Worm (Caenorhabditis elegans) whole organism, late embryonic: ENCODE measurements around the gene F57G12.1.

Source experiments
- C08G9.2 ChIP-seq: sonication (generic microtip); optimal IDR thresholded peaks from 2 replicates; lab custom pipeline; 2016; ENCODE audit warnings: mild to moderate bottlenecking, missing genetic modification characterization, moderate library complexity, missing compliant biosample characterization
- C38D4.7 ChIP-seq: fragments of 200-800 bp; sonication (Bioruptor generic); optimal IDR thresholded peaks from 2 replicates; lab custom pipeline; 2018; ENCODE audit warnings: mild to moderate bottlenecking, missing genetic modification characterization, moderate library complexity, missing compliant biosample characterization
- F13H6.1 ChIP-seq: sonication (generic microtip); optimal IDR thresholded peaks from 2 replicates; lab custom pipeline; 2016; ENCODE audit warnings: missing genetic modification characterization, missing compliant biosample characterization
- K09A11.1 ChIP-seq: sonication (generic microtip); optimal IDR thresholded peaks from 2 replicates; lab custom pipeline; 2017; ENCODE audit warnings: antibody characterized with exemption, mild to moderate bottlenecking, missing genetic modification characterization, missing compliant biosample characterization; ENCODE audit not compliant: insufficient read depth
- T23F11.4 ChIP-seq: fragments of 200-800 bp; sonication (Bioruptor generic); optimal IDR thresholded peaks from 2 replicates; lab custom pipeline; 2018; ENCODE audit warnings: mild to moderate bottlenecking, missing genetic modification characterization, missing compliant biosample characterization
- Y22D7AL.16 ChIP-seq: sonication (generic microtip); optimal IDR thresholded peaks from 2 replicates; lab custom pipeline; 2016; ENCODE audit warnings: missing genetic modification characterization, missing compliant biosample characterization
- ahr-1 ChIP-seq: sonication (generic microtip); optimal IDR thresholded peaks from 2 replicates; lab custom pipeline; 2016; ENCODE audit warnings: missing genetic modification characterization, missing compliant biosample characterization
- ama-1 ChIP-seq: fragments of 150-350 bp; optimal IDR thresholded peaks from 2 replicates; lab custom pipeline; 2014
- ceh-14 ChIP-seq: sonication (generic microtip); optimal IDR thresholded peaks from 2 replicates; lab custom pipeline; 2016; ENCODE audit warnings: missing genotype, missing genetic modification characterization, missing compliant biosample characterization
- ceh-18 ChIP-seq: sonication (generic microtip); optimal IDR thresholded peaks from 2 replicates; lab custom pipeline; 2016; ENCODE audit warnings: missing genetic modification characterization, missing compliant biosample characterization
- ceh-2 ChIP-seq: sonication (generic microtip); optimal IDR thresholded peaks from 2 replicates; lab custom pipeline; 2016; ENCODE audit warnings: missing genotype, missing genetic modification characterization, missing compliant biosample characterization
- ceh-30 ChIP-seq: fragments of 150-350 bp; optimal IDR thresholded peaks from 2 replicates; lab custom pipeline; 2014; ENCODE audit warnings: missing biosample characterization, missing genetic modification characterization
- ceh-31 ChIP-seq: sonication (generic microtip); optimal IDR thresholded peaks from 2 replicates; lab custom pipeline; 2016; ENCODE audit warnings: missing genetic modification characterization, missing compliant biosample characterization
- ceh-34 ChIP-seq: sonication (generic microtip); optimal IDR thresholded peaks from 2 replicates; lab custom pipeline; 2016; ENCODE audit warnings: mild to moderate bottlenecking, missing genetic modification characterization, missing compliant biosample characterization
- ceh-45 ChIP-seq: fragments of 200-800 bp; sonication (Bioruptor generic); IDR thresholded peaks from 2 replicates; pipeline ENCODE4 v1.3.6; 2022; ENCODE audit warnings: missing genetic modification reagents, missing genetic modification characterization, missing compliant biosample characterization
- ceh-48 ChIP-seq: sonication (generic microtip); optimal IDR thresholded peaks from 2 replicates; lab custom pipeline; 2016; ENCODE audit warnings: missing genetic modification characterization, inconsistent platforms, missing compliant biosample characterization
- ceh-6 ChIP-seq: fragments of 200-800 bp; sonication (Bioruptor generic); optimal IDR thresholded peaks from 2 replicates; lab custom pipeline; 2018; ENCODE audit warnings: mild to moderate bottlenecking, missing genetic modification characterization, missing compliant biosample characterization
- ceh-9 ChIP-seq: sonication (generic microtip); optimal IDR thresholded peaks from 2 replicates; lab custom pipeline; 2016; ENCODE audit warnings: mild to moderate bottlenecking, missing genetic modification characterization, inconsistent platforms, missing compliant biosample characterization
- che-1 ChIP-seq: sonication (generic microtip); optimal IDR thresholded peaks from 2 replicates; lab custom pipeline; 2016; ENCODE audit warnings: mild to moderate bottlenecking, missing genetic modification characterization, missing compliant biosample characterization
- elt-2 ChIP-seq: sonication (generic microtip); optimal IDR thresholded peaks from 2 replicates; lab custom pipeline; 2016; ENCODE audit warnings: missing genetic modification reagents, missing genetic modification characterization, missing compliant biosample characterization
- elt-4 ChIP-seq: sonication (generic microtip); optimal IDR thresholded peaks from 2 replicates; lab custom pipeline; 2016; ENCODE audit warnings: missing genetic modification characterization, missing compliant biosample characterization
- eyg-1 ChIP-seq: sonication (generic microtip); optimal IDR thresholded peaks from 2 replicates; lab custom pipeline; 2016; ENCODE audit warnings: missing genotype, missing genetic modification characterization, missing compliant biosample characterization
- fax-1 ChIP-seq: sonication (generic microtip); optimal IDR thresholded peaks from 2 replicates; lab custom pipeline; 2016; ENCODE audit warnings: missing genotype, missing genetic modification characterization, missing compliant biosample characterization
- fkh-10 ChIP-seq: fragments of 150-350 bp; optimal IDR thresholded peaks from 2 replicates; lab custom pipeline; 2014; ENCODE audit warnings: missing biosample characterization, missing genetic modification reagents, missing genetic modification characterization
- fkh-6 ChIP-seq: sonication (generic microtip); optimal IDR thresholded peaks from 2 replicates; lab custom pipeline; 2016; ENCODE audit warnings: missing genetic modification characterization, missing compliant biosample characterization
- hlh-13 ChIP-seq: fragments of 200-800 bp; sonication (Bioruptor generic); optimal IDR thresholded peaks from 2 replicates; lab custom pipeline; 2018; ENCODE audit warnings: mild to moderate bottlenecking, missing genetic modification characterization, missing compliant biosample characterization
- hlh-15 ChIP-seq: sonication (generic microtip); optimal IDR thresholded peaks from 2 replicates; lab custom pipeline; 2016; ENCODE audit warnings: missing genetic modification characterization, missing compliant biosample characterization
- hlh-30 ChIP-seq: sonication (generic microtip); optimal IDR thresholded peaks from 2 replicates; lab custom pipeline; 2017; ENCODE audit warnings: antibody characterized with exemption, missing genetic modification characterization, missing compliant biosample characterization; ENCODE audit not compliant: insufficient read depth
- hlh-6 ChIP-seq: sonication (generic microtip); optimal IDR thresholded peaks from 2 replicates; lab custom pipeline; 2016; ENCODE audit warnings: missing genotype, missing genetic modification characterization, missing compliant biosample characterization
- hlh-8 ChIP-seq: sonication (generic microtip); optimal IDR thresholded peaks from 2 replicates; lab custom pipeline; 2016; ENCODE audit warnings: missing genotype, missing genetic modification characterization, missing compliant biosample characterization
- lim-6 ChIP-seq: sonication (generic microtip); optimal IDR thresholded peaks from 2 replicates; lab custom pipeline; 2016; ENCODE audit warnings: missing genetic modification characterization, missing compliant biosample characterization
- lin-11 ChIP-seq: fragments of 200-800 bp; sonication (Bioruptor generic); optimal IDR thresholded peaks from 2 replicates; lab custom pipeline; 2018; ENCODE audit warnings: mild to moderate bottlenecking, missing genetic modification characterization, missing compliant biosample characterization
- madf-2 ChIP-seq: sonication (generic microtip); optimal IDR thresholded peaks from 2 replicates; lab custom pipeline; 2017; ENCODE audit warnings: missing genetic modification characterization, missing compliant biosample characterization
- nfya-1 ChIP-seq: sonication (generic microtip); optimal IDR thresholded peaks from 2 replicates; lab custom pipeline; 2017; ENCODE audit warnings: missing genetic modification characterization, mild to moderate bottlenecking, missing compliant biosample characterization, antibody characterized with exemption, moderate library complexity
- nhr-11 ChIP-seq: fragments of 150-350 bp; optimal IDR thresholded peaks from 2 replicates; lab custom pipeline; 2014; ENCODE audit warnings: missing biosample characterization, missing genetic modification characterization
- npax-4 ChIP-seq: sonication (generic microtip); optimal IDR thresholded peaks from 2 replicates; lab custom pipeline; 2016; ENCODE audit warnings: missing genetic modification characterization, missing compliant biosample characterization
- odd-2 ChIP-seq: sonication (generic microtip); optimal IDR thresholded peaks from 2 replicates; lab custom pipeline; 2017; ENCODE audit warnings: antibody characterized with exemption, mild to moderate bottlenecking, missing genetic modification characterization, missing compliant biosample characterization
- pag-3 ChIP-seq: sonication (generic microtip); optimal IDR thresholded peaks from 2 replicates; lab custom pipeline; 2016; ENCODE audit warnings: missing compliant biosample characterization, missing genetic modification characterization, borderline replicate concordance
- pat-9 ChIP-seq: fragments of 200-800 bp; sonication (Bioruptor generic); optimal IDR thresholded peaks from 2 replicates; lab custom pipeline; 2018; ENCODE audit warnings: mild to moderate bottlenecking, missing genetic modification characterization, moderate library complexity, missing compliant biosample characterization
- pax-1 ChIP-seq: fragments of 150-350 bp; optimal IDR thresholded peaks from 2 replicates; lab custom pipeline; 2014; ENCODE audit warnings: missing biosample characterization, missing genetic modification characterization
- pha-4 ChIP-seq: fragments of 150-350 bp; optimal IDR thresholded peaks from 2 replicates; lab custom pipeline; 2018; ENCODE audit warnings: missing biosample characterization, missing genetic modification reagents, missing genetic modification characterization
- ref-2 ChIP-seq: sonication (generic microtip); optimal IDR thresholded peaks from 2 replicates; lab custom pipeline; 2016; ENCODE audit warnings: missing genetic modification characterization, missing compliant biosample characterization
- rnt-1 ChIP-seq: sonication (generic microtip); optimal IDR thresholded peaks from 2 replicates; lab custom pipeline; 2016; ENCODE audit warnings: missing genetic modification characterization, missing compliant biosample characterization
- sdc-2 ChIP-seq: sonication (generic microtip); optimal IDR thresholded peaks from 2 replicates; lab custom pipeline; 2016; ENCODE audit warnings: missing genotype, missing genetic modification characterization, missing compliant biosample characterization
- syd-9 ChIP-seq: sonication (generic microtip); optimal IDR thresholded peaks from 2 replicates; lab custom pipeline; 2016; ENCODE audit warnings: mild to moderate bottlenecking, missing genetic modification characterization, moderate library complexity, missing compliant biosample characterization
- tbx-2 ChIP-seq: sonication (generic microtip); optimal IDR thresholded peaks from 2 replicates; lab custom pipeline; 2016; ENCODE audit warnings: missing genetic modification characterization, missing compliant biosample characterization
- tbx-7 ChIP-seq: sonication (generic microtip); optimal IDR thresholded peaks from 2 replicates; lab custom pipeline; 2016; ENCODE audit warnings: missing genotype, missing genetic modification characterization, missing compliant biosample characterization
- ttx-3 ChIP-seq: sonication (generic microtip); optimal IDR thresholded peaks from 2 replicates; lab custom pipeline; 2016; ENCODE audit warnings: missing genetic modification reagents, missing genetic modification characterization, missing compliant biosample characterization
- unc-42 ChIP-seq: sonication (generic microtip); optimal IDR thresholded peaks from 2 replicates; lab custom pipeline; 2016; ENCODE audit warnings: missing genotype, missing genetic modification characterization, missing compliant biosample characterization
- unc-55 ChIP-seq: sonication (generic microtip); optimal IDR thresholded peaks from 2 replicates; lab custom pipeline; 2017; ENCODE audit warnings: missing biosample characterization, missing genetic modification reagents, missing genetic modification characterization
- unc-86 ChIP-seq: sonication (generic microtip); optimal IDR thresholded peaks from 2 replicates; lab custom pipeline; 2016; ENCODE audit warnings: missing genetic modification characterization, missing compliant biosample characterization

The F57G12.1 gene

DNA sequence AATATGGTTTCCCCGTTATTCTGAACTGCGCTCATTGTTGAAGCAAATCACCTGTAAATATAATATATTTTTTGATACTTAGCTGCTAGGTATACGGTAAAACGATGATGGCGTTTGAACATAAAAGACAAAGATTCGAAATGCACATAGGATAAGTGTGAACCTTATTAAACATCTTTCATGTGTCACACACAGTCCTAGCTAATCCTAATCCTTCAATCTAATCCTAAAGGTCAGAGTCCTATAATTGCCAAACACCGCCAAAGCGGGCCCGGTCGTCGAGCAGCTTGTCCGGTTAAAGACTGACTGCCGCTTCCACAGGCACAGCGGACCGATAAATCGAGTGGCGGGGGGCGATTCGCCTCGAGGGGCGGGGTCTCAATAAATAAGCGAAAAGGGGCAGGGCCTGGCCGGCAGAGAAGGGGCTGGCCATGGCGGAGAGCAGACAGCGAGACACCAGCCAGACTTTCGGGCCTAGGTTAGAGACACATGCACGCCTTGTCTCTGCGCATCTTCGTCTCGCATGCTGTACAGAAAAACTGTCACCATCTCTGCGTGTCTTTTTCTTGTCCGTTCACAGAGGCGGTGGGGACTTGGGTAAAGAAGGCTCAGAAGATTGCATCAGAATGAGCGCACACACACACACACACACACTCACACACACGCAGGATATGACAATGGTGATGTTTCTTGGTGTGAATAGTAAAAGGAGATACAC, at the start of gene F57G12.1:
Gene F57G12.1 (minus strand): TSS at position 51 of the 718 bp plus-strand sequence.
- peak; percentile 70 for TF ChIP-seq ceh-34 (tag; lab: Kevin White, UChicago)
- peak; percentile 65 for TF ChIP-seq unc-42 (tag; lab: Kevin White, UChicago)
- TF ChIP-seq fkh-6: peak; percentile 8
- TF ChIP-seq ref-2 (tag; lab: Kevin White, UChicago): peak; percentile 69
- TF ChIP-seq elt-4 (tag; lab: Kevin White, UChicago): no peak
- TF ChIP-seq C38D4.7: no peak
- peak; percentile 27 for TF ChIP-seq rnt-1 (tag; lab: Kevin White, UChicago)
- peak; percentile 20 for TF ChIP-seq F13H6.1 (tag; lab: Kevin White, UChicago)
- TF ChIP-seq hlh-8: peak; percentile 13
- TF ChIP-seq ceh-18: peak; percentile 66
- peak; percentile 4 for TF ChIP-seq syd-9
- TF ChIP-seq fax-1 (tag; lab: Kevin White, UChicago): no peak
- peak; percentile 49 for TF ChIP-seq C08G9.2
- TF ChIP-seq ceh-6 (GFP tag; lab: Kevin White, UChicago): peak; percentile 49
- TF ChIP-seq hlh-13 (GFP tag; lab: Kevin White, UChicago): no peak
- TF ChIP-seq hlh-30 (tag; lab: Kevin White, UChicago): peak; percentile 79
- TF ChIP-seq nhr-11 (tag; lab: Kevin White, UChicago): no peak
- peak; percentile 70 for TF ChIP-seq ceh-31 (tag; lab: Kevin White, UChicago)
- TF ChIP-seq unc-86 (tag; lab: Kevin White, UChicago): no peak
- TF ChIP-seq K09A11.1 (tag; lab: Kevin White, UChicago): peak; percentile 1
- no peak for TF ChIP-seq lin-11 (tag; lab: Kevin White, UChicago)
- peak; percentile 78 for TF ChIP-seq ama-1
- TF ChIP-seq pha-4 (tag; lab: Kevin White, UChicago): no peak
- peak; percentile 30 for TF ChIP-seq ttx-3 (tag; lab: Kevin White, UChicago)
- TF ChIP-seq odd-2 (tag; lab: Kevin White, UChicago): peak; percentile 6
- peak; percentile 43 for TF ChIP-seq tbx-2
- no peak for TF ChIP-seq madf-2 (tag; lab: Kevin White, UChicago)
- TF ChIP-seq ceh-14 (tag; lab: Kevin White, UChicago): peak; percentile 75
- TF ChIP-seq eyg-1: peak; percentile 74
- peak; percentile 5 for TF ChIP-seq ceh-30 (tag; lab: Kevin White, UChicago)
- TF ChIP-seq unc-55 (GFP tag; lab: Kevin White, UChicago): peak; percentile 65
- peak; percentile 84 for TF ChIP-seq nfya-1 (tag; lab: Kevin White, UChicago)
- peak; percentile 53 for TF ChIP-seq ceh-2
- TF ChIP-seq sdc-2 (tag; lab: Kevin White, UChicago): peak; percentile 64
- no peak for TF ChIP-seq pag-3 (tag; lab: Kevin White, UChicago)
- peak; percentile 57 for TF ChIP-seq che-1
- TF ChIP-seq pax-1: no peak
- TF ChIP-seq elt-2 (tag; lab: Kevin White, UChicago): peak; percentile 50
- TF ChIP-seq hlh-15: no peak
- TF ChIP-seq Y22D7AL.16 (tag; lab: Kevin White, UChicago): no peak
- no peak for TF ChIP-seq lim-6 (tag; lab: Kevin White, UChicago)
- TF ChIP-seq tbx-7 (tag; lab: Kevin White, UChicago): no peak
- TF ChIP-seq npax-4 (tag; lab: Kevin White, UChicago): no peak

DNA sequence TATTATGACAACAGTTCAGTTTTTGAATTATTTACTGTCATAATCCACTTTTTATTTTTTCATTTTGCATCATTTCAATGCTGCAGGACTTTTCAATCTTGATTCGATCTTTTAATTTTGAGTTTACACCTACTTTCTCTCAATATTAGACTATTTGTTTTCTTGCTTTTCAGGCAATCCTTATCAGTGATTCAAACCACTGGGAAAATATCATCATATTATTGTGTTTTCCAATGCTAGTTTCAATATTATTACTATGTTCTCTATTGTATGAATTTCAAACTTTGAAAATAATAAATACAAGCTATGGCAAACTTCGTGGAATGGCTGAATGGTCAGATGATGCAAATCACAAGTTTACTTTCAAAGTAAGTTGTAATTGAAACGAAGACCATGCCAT, 48.0 kb upstream of the F57G12.1 start, which contains the start of gene cest-8:
Gene cest-8 (plus strand): TSS at position 184 of the 400 bp plus-strand sequence.
- no peak for TF ChIP-seq elt-2 (tag; lab: Kevin White, UChicago)
- no peak for TF ChIP-seq ttx-3 (tag; lab: Kevin White, UChicago)
- no peak for TF ChIP-seq hlh-8
- TF ChIP-seq nfya-1 (tag; lab: Kevin White, UChicago): no peak
- no peak for TF ChIP-seq ahr-1
- TF ChIP-seq hlh-6 (tag; lab: Kevin White, UChicago): no peak
- TF ChIP-seq pag-3 (tag; lab: Kevin White, UChicago): no peak
- no peak for TF ChIP-seq pat-9 (tag; lab: Kevin White, UChicago)
- no peak for TF ChIP-seq che-1
- TF ChIP-seq eyg-1: no peak
- no peak for TF ChIP-seq hlh-30 (tag; lab: Kevin White, UChicago)
- no peak for TF ChIP-seq ceh-9 (tag; lab: Kevin White, UChicago)
- TF ChIP-seq ceh-30 (tag; lab: Kevin White, UChicago): no peak
- TF ChIP-seq fkh-10 (GFP tag; lab: Kevin White, UChicago): no peak
- no peak for TF ChIP-seq F13H6.1 (tag; lab: Kevin White, UChicago)
- no peak for TF ChIP-seq ceh-45
- TF ChIP-seq T23F11.4 (GFP tag; lab: Kevin White, UChicago): no peak
- TF ChIP-seq ceh-48 (tag; lab: Kevin White, UChicago): no peak
